Worm (Caenorhabditis elegans) whole organism, young adult: ENCODE data around the gene F14H3.5.

Experiments used
- B0019.2 ChIP-seq: fragments of 200-800 bp; sonication (Bioruptor generic); conservative IDR thresholded peaks from 2 replicates; pipeline ENCODE4 v1.3.6; 2022; ENCODE audit warnings: missing genetic modification reagents, missing genetic modification characterization, missing compliant biosample characterization
- C17E4.6 ChIP-seq: fragments of 200-800 bp; sonication (Bioruptor generic); IDR thresholded peaks from 2 replicates; pipeline ENCODE4 v1.3.6; 2022; ENCODE audit warnings: missing genetic modification reagents, missing genetic modification characterization, missing compliant biosample characterization
- F22D6.2 ChIP-seq: sonication (generic microtip); optimal IDR thresholded peaks from 2 replicates; lab custom pipeline; 2016; ENCODE audit warnings: mild to moderate bottlenecking, missing genetic modification characterization, missing compliant biosample characterization
- F49E8.2 ChIP-seq: sonication (generic microtip); optimal IDR thresholded peaks from 3 replicates; lab custom pipeline; 2017; ENCODE audit warnings: missing genetic modification characterization, mild to moderate bottlenecking, missing compliant biosample characterization, antibody characterized with exemption, moderate library complexity; ENCODE audit not compliant: insufficient read depth
- F57A8.1 ChIP-seq: fragments of 200-800 bp; sonication (Bioruptor generic); optimal IDR thresholded peaks from 2 replicates; lab custom pipeline; 2018; ENCODE audit warnings: mild to moderate bottlenecking, missing genetic modification characterization, moderate library complexity, missing compliant biosample characterization
- F57C9.4 ChIP-seq: sonication (generic microtip); optimal IDR thresholded peaks from 2 replicates; lab custom pipeline; 2017; ENCODE audit warnings: mild to moderate bottlenecking, missing genetic modification characterization, missing compliant biosample characterization
- T07F8.4 ChIP-seq: sonication (generic microtip); optimal IDR thresholded peaks from 2 replicates; lab custom pipeline; 2016; ENCODE audit warnings: mild to moderate bottlenecking, missing genetic modification characterization, moderate library complexity, missing compliant biosample characterization
- Y53F4B.3 ChIP-seq: fragments of 200-800 bp; sonication (Bioruptor generic); IDR thresholded peaks from 2 replicates; pipeline ENCODE4 v1.3.6; 2022; ENCODE audit warnings: missing genetic modification reagents, missing genetic modification characterization, missing compliant biosample characterization
- Y56A3A.18 ChIP-seq: fragments of 200-800 bp; sonication (Bioruptor generic); IDR thresholded peaks from 2 replicates; pipeline ENCODE4 v1.3.6; 2022; ENCODE audit warnings: missing genetic modification reagents, missing genetic modification characterization, missing compliant biosample characterization
- Y67H2A.10 ChIP-seq: fragments of 200-800 bp; sonication (Bioruptor generic); conservative IDR thresholded peaks from 2 replicates; pipeline ENCODE4 v1.3.6; 2022; ENCODE audit warnings: missing genetic modification reagents, missing genetic modification characterization, missing compliant biosample characterization
- Y95B8A.8 ChIP-seq: fragments of 200-800 bp; sonication (Bioruptor generic); IDR thresholded peaks from 2 replicates; pipeline ENCODE4 v1.3.6; 2022; ENCODE audit warnings: missing genetic modification reagents, missing genetic modification characterization, missing compliant biosample characterization
- aptf-2 ChIP-seq: fragments of 200-800 bp; sonication (Bioruptor generic); conservative IDR thresholded peaks from 2 replicates; pipeline ENCODE4 v1.3.6; 2022; ENCODE audit warnings: missing genetic modification reagents, missing genetic modification characterization, missing compliant biosample characterization
- aptf-3 ChIP-seq: fragments of 200-800 bp; sonication (Bioruptor generic); IDR thresholded peaks from 2 replicates; pipeline ENCODE4 v1.3.6; 2022; ENCODE audit warnings: missing genetic modification characterization, missing compliant biosample characterization
- cebp-2 ChIP-seq: fragments of 200-800 bp; sonication (Bioruptor generic); IDR thresholded peaks from 2 replicates; pipeline ENCODE4 v1.3.6; 2022; ENCODE audit warnings: missing genetic modification characterization, missing compliant biosample characterization
- ceh-100 ChIP-seq: fragments of 200-800 bp; sonication (Bioruptor generic); IDR thresholded peaks from 2 replicates; pipeline ENCODE4 v1.3.6; 2022; ENCODE audit warnings: missing genetic modification reagents, missing genetic modification characterization, missing compliant biosample characterization
- ceh-91 ChIP-seq: fragments of 200-800 bp; sonication (Bioruptor generic); IDR thresholded peaks from 2 replicates; pipeline ENCODE4 v1.3.6; 2022; ENCODE audit warnings: missing genetic modification reagents, missing genetic modification characterization, missing compliant biosample characterization
- die-1 ChIP-seq: sonication (generic microtip); optimal IDR thresholded peaks from 2 replicates; lab custom pipeline; 2016; ENCODE audit warnings: missing genotype, mild to moderate bottlenecking, missing genetic modification characterization, missing compliant biosample characterization
- dox-1 ChIP-seq: fragments of 200-800 bp; sonication (Bioruptor generic); IDR thresholded peaks from 2 replicates; pipeline ENCODE4 v1.3.6; 2022; ENCODE audit warnings: missing genetic modification reagents, missing genetic modification characterization, missing compliant biosample characterization
- dpff-1 ChIP-seq: sonication (generic microtip); optimal IDR thresholded peaks from 2 replicates; lab custom pipeline; 2017; ENCODE audit warnings: mild to moderate bottlenecking, missing genetic modification characterization, missing compliant biosample characterization
- efl-1 ChIP-seq: fragments of 150-350 bp; optimal IDR thresholded peaks from 2 replicates; lab custom pipeline; 2014; ENCODE audit warnings: missing biosample characterization, missing genetic modification reagents, missing genetic modification characterization
- him-1 ChIP-seq: sonication (generic microtip); optimal IDR thresholded peaks from 2 replicates; lab custom pipeline; 2016; ENCODE audit warnings: missing genotype, missing genetic modification reagents, missing genetic modification characterization, missing compliant biosample characterization
- hlh-12 ChIP-seq: sonication (generic microtip); optimal IDR thresholded peaks from 2 replicates; lab custom pipeline; 2016; ENCODE audit warnings: missing genetic modification characterization, missing compliant biosample characterization
- hlh-26 ChIP-seq: fragments of 200-800 bp; sonication (Bioruptor generic); conservative IDR thresholded peaks from 2 replicates; pipeline ENCODE4 v1.3.6; 2022; ENCODE audit warnings: missing genetic modification reagents, missing genetic modification characterization, missing compliant biosample characterization
- hrde-1 ChIP-seq: sonication (generic microtip); optimal IDR thresholded peaks from 2 replicates; lab custom pipeline; 2016; ENCODE audit warnings: missing genetic modification characterization, mild to moderate bottlenecking, missing compliant biosample characterization, moderate library complexity, missing genotype, missing genetic modification reagents, borderline replicate concordance
- hsf-1 ChIP-seq: fragments of 200-800 bp; sonication (Bioruptor generic); IDR thresholded peaks from 2 replicates; pipeline ENCODE4 v1.3.6; 2022; ENCODE audit warnings: missing genetic modification reagents, missing genetic modification characterization, missing compliant biosample characterization
- lin-26 ChIP-seq: fragments of 200-800 bp; sonication (Bioruptor generic); IDR thresholded peaks from 2 replicates; pipeline ENCODE4 v1.3.6; 2022; ENCODE audit warnings: missing genetic modification reagents, missing genetic modification characterization, missing compliant biosample characterization
- lin-35 ChIP-seq, 3 experiments: fragments of 150-350 bp in 2 of 3; sonication (generic microtip) in 1 of 3; optimal IDR thresholded peaks; 2 replicates each; lab custom pipeline; 2014 to 2018; ENCODE audit warnings: missing biosample characterization in 3 of 3, missing genetic modification characterization in 3 of 3, missing genetic modification reagents in 3 of 3
- lin-54 ChIP-seq: fragments of 200-800 bp; sonication (Bioruptor generic); optimal IDR thresholded peaks from 2 replicates; lab custom pipeline; 2018; ENCODE audit warnings: mild to moderate bottlenecking, missing genetic modification characterization, missing compliant biosample characterization
- lir-1 ChIP-seq: fragments of 200-800 bp; sonication (Bioruptor generic); conservative IDR thresholded peaks from 2 replicates; pipeline ENCODE4 v1.3.6; 2022; ENCODE audit warnings: missing genetic modification reagents, missing genetic modification characterization, missing compliant biosample characterization
- madf-10 ChIP-seq: sonication (generic microtip); optimal IDR thresholded peaks from 2 replicates; lab custom pipeline; 2016; ENCODE audit warnings: mild to moderate bottlenecking, missing genetic modification characterization, missing compliant biosample characterization
- madf-6 ChIP-seq: fragments of 200-800 bp; sonication (Bioruptor generic); IDR thresholded peaks from 2 replicates; pipeline ENCODE4 v1.3.6; 2022; ENCODE audit warnings: missing genetic modification reagents, missing genetic modification characterization, missing compliant biosample characterization
- nfyb-1 ChIP-seq: fragments of 200-800 bp; sonication (Bioruptor generic); IDR thresholded peaks from 2 replicates; pipeline ENCODE4 v1.3.6; 2022; ENCODE audit warnings: missing genetic modification reagents, missing genetic modification characterization, missing compliant biosample characterization
- nhr-120 ChIP-seq: fragments of 200-800 bp; sonication (Bioruptor generic); IDR thresholded peaks from 2 replicates; pipeline ENCODE4 v1.3.6; 2022; ENCODE audit warnings: missing genetic modification characterization, missing compliant biosample characterization
- rcor-1 ChIP-seq: fragments of 200-800 bp; sonication (Bioruptor generic); IDR thresholded peaks from 2 replicates; pipeline ENCODE4 v1.3.6; 2022; ENCODE audit warnings: missing genetic modification reagents, missing genetic modification characterization, missing compliant biosample characterization
- snpc-1.3 ChIP-seq: sonication (generic microtip); optimal IDR thresholded peaks from 2 replicates; lab custom pipeline; 2017; ENCODE audit warnings: missing genetic modification characterization, mild to moderate bottlenecking, missing compliant biosample characterization, antibody characterized with exemption, moderate library complexity, missing genotype, missing genetic modification reagents; ENCODE audit not compliant: insufficient read depth
- sptf-2 ChIP-seq: fragments of 200-800 bp; sonication (Bioruptor generic); optimal IDR thresholded peaks from 2 replicates; lab custom pipeline; 2018; ENCODE audit warnings: mild to moderate bottlenecking, missing genetic modification characterization, missing compliant biosample characterization
- xnd-1 ChIP-seq: sonication (generic microtip); optimal IDR thresholded peaks from 2 replicates; lab custom pipeline; 2016; ENCODE audit warnings: missing genotype, missing genetic modification reagents, missing genetic modification characterization, missing compliant biosample characterization
- zim-3 ChIP-seq: sonication (generic microtip); optimal IDR thresholded peaks from 2 replicates; lab custom pipeline; 2017; ENCODE audit warnings: mild to moderate bottlenecking, missing genetic modification characterization, moderate library complexity, missing compliant biosample characterization
- ztf-25 ChIP-seq: fragments of 200-800 bp; sonication (Bioruptor generic); IDR thresholded peaks from 2 replicates; pipeline ENCODE4 v1.3.6; 2022; ENCODE audit warnings: missing genetic modification reagents, missing genetic modification characterization, missing compliant biosample characterization

F14H3.5 gene

DNA sequence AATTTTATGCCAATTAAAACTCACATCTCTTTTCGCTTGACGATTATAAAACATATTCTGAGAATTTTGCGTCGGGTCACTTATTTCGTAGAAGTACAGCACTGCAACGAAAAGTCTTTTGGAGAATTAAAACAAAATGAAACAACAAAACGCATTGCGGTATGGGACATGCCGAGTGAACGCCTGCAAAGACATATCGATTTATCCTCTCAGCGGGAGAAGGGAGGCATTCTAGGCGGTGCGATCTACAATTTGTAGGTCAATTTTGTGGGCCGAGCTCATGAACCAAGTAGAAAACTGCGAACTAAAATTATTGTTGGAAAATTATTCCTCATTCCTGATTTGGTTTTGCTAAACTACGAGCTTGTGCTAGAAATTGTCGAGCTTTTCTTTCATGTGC lies 3.5 kb downstream of the F14H3.5 start, which contains the start of gene F14H3.3:
TSS of gene F14H3.3 (minus strand) at position 101 of the 400 bp plus-strand sequence.
- TF ChIP-seq die-1 (tag; lab: Kevin White, UChicago) (no peak), nhr-120 (no peak), F22D6.2 (tag; lab: Kevin White, UChicago) (no peak), cebp-2 (GFP tag; lab: Robert Waterston, UW) (no peak), lin-35 (GFP tag; optimal IDR thresholded peaks at IDR 0.05; lab: Kevin White, UChicago) (no peak), dpff-1 (tag; lab: Kevin White, UChicago) (no peak), ceh-100 (GFP tag; lab: Robert Waterston, UW) (no peak), aptf-2 (no peak), nfyb-1 (GFP tag; lab: Robert Waterston, UW) (no peak)

DNA sequence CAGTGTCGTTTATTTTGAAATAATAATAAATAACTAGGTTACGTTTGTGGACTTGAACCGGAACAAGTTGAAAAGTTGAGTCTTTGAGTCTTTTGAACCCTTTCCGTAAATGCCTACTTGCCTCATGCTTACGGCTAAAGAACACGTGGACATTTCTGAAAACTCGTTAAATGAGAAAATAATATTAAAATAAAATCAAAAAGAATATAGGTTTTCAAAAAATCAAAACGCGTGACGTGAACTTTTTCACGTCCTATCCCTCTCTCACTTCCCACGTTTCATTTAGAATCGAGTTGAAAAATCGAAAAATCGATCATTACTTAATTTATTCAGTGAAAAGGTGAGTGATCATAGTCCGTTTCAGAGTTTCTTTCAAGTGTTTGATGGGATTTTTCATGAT lies 7.7 kb downstream of the F14H3.5 start, which contains the start of gene best-12:
TSS of gene best-12 (plus strand) at position 301 of the 400 bp plus-strand sequence.
- TF ChIP-seq rcor-1 (GFP tag; lab: Robert Waterston, UW) (no peak), F57C9.4 (tag; lab: Kevin White, UChicago) (no peak), hlh-12 (tag; lab: Kevin White, UChicago) (no peak), Y95B8A.8 (GFP tag; lab: Robert Waterston, UW) (no peak), Y67H2A.10 (GFP tag; lab: Robert Waterston, UW) (no peak), xnd-1 (no peak), F49E8.2 (tag; lab: Kevin White, UChicago) (no peak), ceh-91 (GFP tag; lab: Robert Waterston, UW) (no peak), zim-3 (tag; lab: Kevin White, UChicago) (no peak), hlh-26 (GFP tag; lab: Robert Waterston, UW) (no peak), F57A8.1 (GFP tag; lab: Kevin White, UChicago) (no peak)

DNA sequence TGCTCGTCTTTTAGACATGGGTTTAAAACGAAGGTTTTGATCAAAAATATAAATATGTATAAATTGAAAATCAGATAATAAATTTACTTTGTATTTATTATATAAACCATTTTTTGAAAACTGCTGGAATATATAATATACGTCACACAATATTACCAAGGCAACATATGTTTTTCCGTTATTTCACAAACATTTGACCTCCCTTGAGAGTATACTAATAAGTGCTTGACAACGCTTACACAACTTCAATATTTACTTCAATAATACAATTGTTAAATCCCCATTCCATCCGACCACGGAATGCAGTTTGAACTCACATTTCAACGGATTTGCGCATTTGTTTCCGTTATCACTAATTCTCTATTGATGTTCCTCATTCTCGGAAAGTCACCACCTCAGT lies 9.4 kb downstream of the F14H3.5 start, which contains the start of gene str-198:
TSS of gene str-198 (plus strand) at position 301 of the 400 bp plus-strand sequence.
- TF ChIP-seq dox-1 (GFP tag; lab: Robert Waterston, UW) (no peak), hsf-1 (GFP tag; lab: Robert Waterston, UW) (no peak), Y56A3A.18 (GFP tag; lab: Robert Waterston, UW) (no peak), him-1 (tag; lab: Kevin White, UChicago) (no peak), sptf-2 (GFP tag; lab: Kevin White, UChicago) (no peak), C17E4.6 (GFP tag; lab: Robert Waterston, UW) (no peak), T07F8.4 (tag; lab: Kevin White, UChicago) (no peak), efl-1 (GFP tag; lab: Kevin White, UChicago) (no peak), aptf-3 (GFP tag; lab: Robert Waterston, UW) (no peak), lir-1 (no peak), lin-26 (GFP tag; lab: Robert Waterston, UW) (no peak), madf-10 (tag; lab: Kevin White, UChicago) (no peak), snpc-1.3 (tag; lab: Kevin White, UChicago) (no peak), ztf-25 (GFP tag; lab: Robert Waterston, UW) (no peak), B0019.2 (GFP tag; lab: Robert Waterston, UW) (no peak), Y53F4B.3 (GFP tag; lab: Robert Waterston, UW) (no peak), lin-54 (GFP tag; lab: Kevin White, UChicago) (no peak), hrde-1 (tag; lab: Kevin White, UChicago) (no peak), F57C9.4 (tag; lab: Kevin White, UChicago) (no peak), madf-6 (GFP tag; lab: Robert Waterston, UW) (no peak)
